Fruit fly (Drosophila melanogaster) whole organism, embryonic: ENCODE data around the gene plx.
A peak's percentile ranks its signal among the peaks of the same experiment; 100 is the strongest.

Source experiments
- Abd-B ChIP-seq: fragments of 200-800 bp; sonication (Bioruptor generic); optimal IDR thresholded peaks from 2 replicates; lab custom pipeline; 2018; ENCODE audit warnings: missing biosample characterization, mild to moderate bottlenecking, missing genetic modification characterization, moderate library complexity
- Antp ChIP-seq: fragments of 200-800 bp; sonication (Bioruptor generic); optimal IDR thresholded peaks from 3 replicates; lab custom pipeline; 2016; ENCODE audit warnings: missing biosample characterization, missing genetic modification characterization
- Atf3 ChIP-seq: fragments of 200-800 bp; sonication (Bioruptor generic); optimal IDR thresholded peaks from 3 replicates; lab custom pipeline; 2016; ENCODE audit warnings: missing biosample characterization, missing genetic modification characterization
- Awh ChIP-seq: fragments of 200-800 bp; sonication (Bioruptor generic); IDR thresholded peaks from 2 replicates; pipeline ENCODE4, ENCODE4 v1.3.6; 2022; ENCODE audit warnings: missing biosample characterization, missing genetic modification characterization
- CG10267 ChIP-seq: fragments of 200-800 bp; sonication (Bioruptor generic); optimal IDR thresholded peaks from 2 replicates; lab custom pipeline; 2018; ENCODE audit warnings: missing biosample characterization, mild to moderate bottlenecking, missing genetic modification characterization, moderate library complexity
- CG10543 ChIP-seq: fragments of 200-800 bp; sonication (Bioruptor generic); optimal IDR thresholded peaks from 3 replicates; lab custom pipeline; 2017; ENCODE audit warnings: missing biosample characterization, mild to moderate bottlenecking, missing genetic modification characterization, moderate library complexity
- CG12391 ChIP-seq: fragments of 200-800 bp; sonication (Bioruptor generic); optimal IDR thresholded peaks from 3 replicates; lab custom pipeline; 2018; ENCODE audit warnings: missing biosample characterization, mild to moderate bottlenecking, missing genetic modification characterization, moderate library complexity
- CG12659 ChIP-seq: fragments of 200-800 bp; sonication (Bioruptor generic); optimal IDR thresholded peaks from 3 replicates; lab custom pipeline; 2017; ENCODE audit warnings: mild to moderate bottlenecking, missing biosample characterization, missing genetic modification reagents, missing genetic modification characterization
- CG12769 ChIP-seq: fragments of 200-800 bp; sonication (Bioruptor generic); optimal IDR thresholded peaks from 2 replicates; lab custom pipeline; 2019; ENCODE audit warnings: missing biosample characterization, mild to moderate bottlenecking, missing genetic modification characterization, moderate library complexity
- CG18599 ChIP-seq: fragments of 200-800 bp; sonication (Bioruptor generic); optimal IDR thresholded peaks from 3 replicates; lab custom pipeline; 2017; ENCODE audit warnings: missing biosample characterization, missing genetic modification characterization, mild to moderate bottlenecking, moderate library complexity, missing genetic modification reagents
- CG2116 ChIP-seq: fragments of 200-800 bp; sonication (Bioruptor generic); optimal IDR thresholded peaks from 3 replicates; lab custom pipeline; 2018; ENCODE audit warnings: missing biosample characterization, mild to moderate bottlenecking, missing genetic modification characterization
- CG2120 ChIP-seq: fragments of 200-800 bp; sonication (Bioruptor generic); optimal IDR thresholded peaks from 3 replicates; lab custom pipeline; 2016; ENCODE audit warnings: missing biosample characterization, missing genetic modification characterization
- CG2129 ChIP-seq: fragments of 200-800 bp; sonication (Bioruptor generic); IDR thresholded peaks from 2 replicates; pipeline ENCODE4 v1.3.6; 2022; ENCODE audit warnings: missing biosample characterization, missing genetic modification characterization; ENCODE audit not compliant: partially characterized antibody
- CG2678 ChIP-seq: fragments of 200-800 bp; sonication (Bioruptor generic); optimal IDR thresholded peaks from 3 replicates; lab custom pipeline; 2019; ENCODE audit warnings: missing biosample characterization, mild to moderate bottlenecking, missing genetic modification characterization, moderate library complexity
- CG4854 ChIP-seq: fragments of 200-800 bp; sonication (Bioruptor generic); optimal IDR thresholded peaks from 2 replicates; lab custom pipeline; 2016; ENCODE audit warnings: missing biosample characterization, missing genetic modification characterization, inconsistent platforms
- CG6654 ChIP-seq: fragments of 200-800 bp; sonication (Bioruptor generic); optimal IDR thresholded peaks from 2 replicates; lab custom pipeline; 2017; ENCODE audit warnings: missing biosample characterization, mild to moderate bottlenecking, missing genetic modification characterization
- CG6683 ChIP-seq: fragments of 200-800 bp; sonication (Bioruptor generic); optimal IDR thresholded peaks from 2 replicates; lab custom pipeline; 2017; ENCODE audit warnings: missing biosample characterization, mild to moderate bottlenecking, missing genetic modification characterization, missing genetic modification reagents
- CG7745 ChIP-seq: fragments of 200-800 bp; sonication (Bioruptor generic); optimal IDR thresholded peaks from 2 replicates; lab custom pipeline; 2018; ENCODE audit warnings: missing biosample characterization, mild to moderate bottlenecking, missing genetic modification characterization, moderate library complexity
- CG7963 ChIP-seq: fragments of 200-800 bp; sonication (Bioruptor generic); IDR thresholded peaks from 3 replicates; pipeline ENCODE4 v1.3.6; 2022; ENCODE audit warnings: missing biosample characterization, missing genetic modification characterization; ENCODE audit not compliant: partially characterized antibody
- CG8478 ChIP-seq: fragments of >200 bp; optimal IDR thresholded peaks from 2 replicates; lab custom pipeline; 2018
- Dek ChIP-seq: fragments of 200-800 bp; sonication (Bioruptor generic); optimal IDR thresholded peaks from 3 replicates; lab custom pipeline; 2019; ENCODE audit warnings: missing biosample characterization, mild to moderate bottlenecking, missing genetic modification characterization, moderate library complexity
- Dfd ChIP-seq, 2 experiments: fragments of >200 bp; optimal IDR thresholded peaks; 2 replicates each; lab custom pipeline; 2017; ENCODE audit warnings: missing biosample characterization in 2 of 2, missing genetic modification characterization in 2 of 2
- ERR ChIP-seq: fragments of 200-800 bp; sonication (Bioruptor generic); optimal IDR thresholded peaks from 2 replicates; lab custom pipeline; 2016; ENCODE audit warnings: missing biosample characterization, missing genetic modification characterization
- H15 ChIP-seq: fragments of 200-800 bp; sonication (Bioruptor generic); IDR thresholded peaks from 3 replicates; pipeline ENCODE4 v1.3.6; 2022; ENCODE audit warnings: missing biosample characterization, missing genetic modification characterization
- MTF-1 ChIP-seq: fragments of 200-800 bp; sonication (Bioruptor generic); optimal IDR thresholded peaks from 2 replicates; lab custom pipeline; 2018; ENCODE audit warnings: missing biosample characterization, mild to moderate bottlenecking, missing genetic modification characterization, borderline replicate concordance
- Med ChIP-seq: fragments of 200-800 bp; sonication (Bioruptor generic); peaks from one replicate; lab custom pipeline; 2016; ENCODE audit warnings: missing biosample characterization, missing genetic modification characterization, mild to moderate bottlenecking, inconsistent platforms, moderate library complexity
- Meics ChIP-seq: fragments of 200-800 bp; sonication (Bioruptor generic); optimal IDR thresholded peaks from 2 replicates; lab custom pipeline; 2017; ENCODE audit warnings: missing biosample characterization, mild to moderate bottlenecking, missing genetic modification characterization
- Neu2 ChIP-seq: fragments of 200-800 bp; sonication (Bioruptor generic); optimal IDR thresholded peaks from 3 replicates; lab custom pipeline; 2016; ENCODE audit warnings: missing biosample characterization, missing genetic modification characterization, borderline replicate concordance
- Pdp1 ChIP-seq, 2 experiments: fragments of 200-800 bp; sonication (Bioruptor generic); optimal IDR thresholded peaks; 3 replicates each; lab custom pipeline; 2016; ENCODE audit warnings: missing biosample characterization in 2 of 2, missing genetic modification characterization in 2 of 2, mild to moderate bottlenecking in 1 of 2, moderate library complexity in 1 of 2
- Sry-δ ChIP-seq: fragments of 200-800 bp; sonication (Bioruptor generic); optimal IDR thresholded peaks from 2 replicates; lab custom pipeline; 2016; ENCODE audit warnings: missing biosample characterization, missing genetic modification characterization
- Vsx1 ChIP-seq: fragments of 200-800 bp; sonication (Bioruptor generic); optimal IDR thresholded peaks from 2 replicates; lab custom pipeline; 2017; ENCODE audit warnings: missing biosample characterization, mild to moderate bottlenecking, missing genetic modification characterization, missing genetic modification reagents
- bsh ChIP-seq, 2 experiments: fragments of 200-800 bp; sonication (Bioruptor generic); optimal IDR thresholded peaks; 2 replicates each; lab custom pipeline; 2017 to 2018; ENCODE audit warnings: mild to moderate bottlenecking in 2 of 2, missing biosample characterization in 2 of 2, missing genetic modification characterization in 2 of 2, moderate library complexity in 1 of 2
- crc ChIP-seq: fragments of 200-800 bp; sonication (Bioruptor generic); optimal IDR thresholded peaks from 2 replicates; lab custom pipeline; 2016; ENCODE audit warnings: missing biosample characterization, missing genetic modification characterization
- crp ChIP-seq, 2 experiments: fragments of 200-800 bp; sonication (Bioruptor generic); optimal IDR thresholded peaks; 2 replicates in 1 of 2; 3 replicates in 1 of 2; lab custom pipeline; 2017; ENCODE audit warnings: missing biosample characterization in 2 of 2, missing genetic modification characterization in 2 of 2, mild to moderate bottlenecking in 1 of 2, moderate library complexity in 1 of 2
- fu2 ChIP-seq: fragments of 200-800 bp; sonication (Bioruptor generic); optimal IDR thresholded peaks from 2 replicates; lab custom pipeline; 2016; ENCODE audit warnings: missing biosample characterization, missing genetic modification characterization
- gce ChIP-seq: fragments of 200-800 bp; sonication (Bioruptor generic); IDR thresholded peaks from 3 replicates; pipeline ENCODE4 v1.3.6; 2022; ENCODE audit warnings: missing biosample characterization, missing genetic modification characterization
- inv ChIP-seq: fragments of 200-800 bp; sonication (Bioruptor generic); IDR thresholded peaks from 2 replicates; pipeline ENCODE4 v1.3.6; 2022; ENCODE audit warnings: missing biosample characterization, missing genetic modification characterization; ENCODE audit not compliant: partially characterized antibody
- maf-S ChIP-seq: fragments of 200-800 bp; sonication (Bioruptor generic); optimal IDR thresholded peaks from 2 replicates; lab custom pipeline; 2016; ENCODE audit warnings: missing biosample characterization, missing genetic modification characterization
- mld ChIP-seq: fragments of 200-800 bp; sonication (Bioruptor generic); IDR thresholded peaks from 3 replicates; pipeline ENCODE4 v1.3.6; 2022; ENCODE audit warnings: missing biosample characterization, missing genetic modification characterization; ENCODE audit not compliant: partially characterized antibody
- nom ChIP-seq: fragments of 200-800 bp; sonication (Bioruptor generic); optimal IDR thresholded peaks from 2 replicates; lab custom pipeline; 2017; ENCODE audit warnings: missing biosample characterization, missing genetic modification characterization, mild to moderate bottlenecking, moderate library complexity, missing genetic modification reagents
- p53 ChIP-seq: fragments of 200-800 bp; sonication (Bioruptor generic); optimal IDR thresholded peaks from 2 replicates; lab custom pipeline; 2016; ENCODE audit warnings: missing biosample characterization, missing genetic modification characterization
- shn ChIP-seq: fragments of 200-800 bp; sonication (Bioruptor generic); optimal IDR thresholded peaks from 3 replicates; lab custom pipeline; 2016; ENCODE audit warnings: missing biosample characterization, missing genetic modification characterization
- sna ChIP-seq: fragments of 200-800 bp; sonication (Bioruptor generic); IDR thresholded peaks from 2 replicates; pipeline ENCODE4 v1.3.6; 2022; ENCODE audit warnings: missing biosample characterization, missing genetic modification characterization; ENCODE audit not compliant: partially characterized antibody
- trem ChIP-seq: fragments of 200-800 bp; optimal IDR thresholded peaks from 3 replicates; lab custom pipeline; 2019; ENCODE audit warnings: missing biosample characterization, mild to moderate bottlenecking, missing genetic modification characterization, moderate library complexity
- vvl ChIP-seq: fragments of 200-800 bp; sonication (Bioruptor generic); IDR thresholded peaks from 2 replicates; pipeline ENCODE4 v1.3.6; 2022; ENCODE audit warnings: missing biosample characterization, missing genetic modification characterization

Gene plx

DNA sequence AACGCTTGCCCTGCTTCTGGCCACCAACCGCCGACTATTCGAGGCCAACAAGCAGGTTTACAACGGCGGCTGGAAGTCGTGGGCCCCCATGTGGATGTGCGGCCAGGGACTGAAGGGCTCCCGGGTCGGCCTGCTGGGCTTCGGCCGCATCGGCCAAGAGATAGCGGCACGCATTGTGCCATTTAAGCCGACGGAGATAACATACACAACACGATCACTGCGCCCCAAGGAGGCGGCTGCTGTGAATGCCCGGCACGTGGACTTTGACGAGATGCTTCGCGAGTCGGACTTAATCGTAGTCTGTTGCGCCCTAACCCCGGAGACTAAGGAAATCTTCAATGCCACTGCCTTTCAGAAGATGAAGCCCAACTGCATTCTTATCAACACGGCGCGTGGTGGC is 51.6 kb downstream of the plx start:
- TF ChIP-seq CG6683 (GFP tag; lab: Kevin White, UChicago): no peak
- no peak for TF ChIP-seq shn (GFP tag; lab: Kevin White, UChicago)
- TF ChIP-seq gce (GFP tag; lab: Robert Waterston, UW): no peak
- 0 out of 3 replicates have a peak, but pooled peaks have one; percentile 31 for TF ChIP-seq H15 (GFP tag; lab: Robert Waterston, UW)
- no peak for TF ChIP-seq Awh (GFP tag; lab: Robert Waterston, UW)
- no peak for TF ChIP-seq Vsx1 (GFP tag; lab: Kevin White, UChicago)
- TF ChIP-seq crc (GFP tag; lab: Kevin White, UChicago): no peak
- no peak for TF ChIP-seq Neu2 (GFP tag; lab: Kevin White, UChicago)
- no peak for TF ChIP-seq CG12391 (tag; lab: Kevin White, UChicago)
- TF ChIP-seq CG6654: no peak
- TF ChIP-seq CG7963 (GFP tag; lab: Robert Waterston, UW): 0 out of 3 replicates have a peak, but pooled peaks have one; percentile 36
- no peak for TF ChIP-seq CG12659 (GFP tag; lab: Kevin White, UChicago)
- TF ChIP-seq nom: peak; percentile 26
- peak; percentile 62 for TF ChIP-seq Med (GFP tag; lab: Kevin White, UChicago)
- TF ChIP-seq Pdp1 (GFP tag; optimal IDR thresholded peaks at IDR 0.05; lab: Kevin White, UChicago): no peak

DNA sequence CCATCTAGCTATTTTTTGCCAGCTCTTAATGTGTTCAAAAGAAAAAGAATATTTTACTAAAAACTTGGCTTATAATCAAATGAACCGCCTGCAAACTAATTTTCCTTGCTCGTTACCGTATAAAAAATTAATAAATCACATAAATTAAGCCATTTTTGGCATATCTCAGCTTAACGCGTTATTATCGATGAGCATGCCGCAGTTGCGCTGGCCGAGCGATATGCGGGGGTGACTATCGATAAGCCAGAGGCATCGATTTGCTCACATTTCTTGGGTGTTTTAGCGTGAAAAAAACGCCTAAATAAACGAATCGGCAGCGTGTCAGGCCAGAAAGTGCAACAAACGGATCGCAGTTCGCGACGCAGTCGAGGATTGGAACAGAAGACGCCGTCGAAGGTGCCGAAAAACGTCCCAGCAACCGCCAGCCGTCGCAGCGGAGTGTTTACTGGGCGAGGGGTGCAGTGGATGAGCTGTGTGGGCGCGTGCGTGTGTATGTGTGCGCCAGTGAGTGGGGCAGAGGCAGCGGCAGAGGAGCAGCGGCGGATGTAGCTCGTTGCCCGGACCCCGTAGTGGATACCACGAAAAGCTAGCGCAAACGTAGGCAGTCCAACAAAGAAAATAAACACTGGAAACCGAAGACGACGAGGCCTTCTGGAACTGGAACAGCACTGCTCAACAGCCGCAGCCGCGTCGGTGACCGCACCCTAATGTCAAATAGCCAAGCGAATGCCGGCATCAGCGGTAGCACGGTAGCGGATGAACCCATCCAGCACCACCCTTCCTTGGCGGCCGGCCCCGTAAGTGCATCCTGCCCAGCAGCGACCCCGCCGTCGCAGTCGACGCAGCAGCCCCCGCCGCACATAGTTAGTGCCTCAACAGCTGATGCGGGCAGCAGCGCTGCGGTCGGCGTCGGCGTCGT is 56.9 kb downstream of the plx start, which contains the start of the genes Sym and Madm:
Gene Sym, minus strand, starts transcription at position 199 of the 919 bp plus-strand sequence.
Gene Madm, plus strand, starts transcription at position 233 of the 919 bp plus-strand sequence.
- TF ChIP-seq CG10267 (tag; lab: Kevin White, UChicago) (peak; percentile 55), CG12769 (tag; lab: Kevin White, UChicago) (no peak), fu2 (peak; percentile 32), CG18599 (GFP tag; lab: Kevin White, UChicago) (peak; percentile 54), Sry-δ (GFP tag; lab: Kevin White, UChicago) (peak; percentile 89), inv (GFP tag; lab: Robert Waterston, UW) (peak; percentile 86), CG2678 (no peak), CG7745 (tag; lab: Kevin White, UChicago) (no peak), CG2129 (GFP tag; lab: Robert Waterston, UW) (peak; percentile 69), Meics (GFP tag; lab: Kevin White, UChicago) (peak; percentile 48), Atf3 (GFP tag; lab: Kevin White, UChicago) (no peak), CG2116 (GFP tag; lab: Kevin White, UChicago) (peak; percentile 95), sna (peak; percentile 87), trem (tag; lab: Kevin White, UChicago) (peak; percentile 79), ERR (GFP tag; lab: Kevin White, UChicago) (peak; percentile 17), CG4854 (GFP tag; lab: Kevin White, UChicago) (peak; percentile 18), Dek (tag; lab: Kevin White, UChicago) (peak; percentile 16), Dfd (GFP tag; optimal IDR thresholded peaks at IDR 0.05; lab: Kevin White, UChicago) (no peak), CG2120 (GFP tag; lab: Kevin White, UChicago) (peak; percentile 77), CG10543 (GFP tag; lab: Kevin White, UChicago) (peak; percentile 14), bsh (GFP tag; optimal IDR thresholded peaks at IDR 0.05; lab: Kevin White, UChicago) (peak in 1 of 2 experiments; percentile 22), mld (GFP tag; lab: Robert Waterston, UW) (no peak; the same call in 2 of the 3 replicates), Antp (peak; percentile 19), shn (GFP tag; lab: Kevin White, UChicago) (peak; percentile 19), Abd-B (peak; percentile 56), maf-S (peak; percentile 40), MTF-1 (no peak), p53 (no peak), vvl (GFP tag; lab: Robert Waterston, UW) (no peak; the same call in 1 of the 2 replicates), CG8478 (lab: Kevin White, UChicago) (peak; percentile 64), crp (GFP tag; optimal IDR thresholded peaks at IDR 0.05; lab: Kevin White, UChicago) (peak in 1 of 2 experiments; percentile 50)
